Fruit fly (Drosophila melanogaster): ENCODE measurements around the gene Or33c.

Or33c gene

DNA sequence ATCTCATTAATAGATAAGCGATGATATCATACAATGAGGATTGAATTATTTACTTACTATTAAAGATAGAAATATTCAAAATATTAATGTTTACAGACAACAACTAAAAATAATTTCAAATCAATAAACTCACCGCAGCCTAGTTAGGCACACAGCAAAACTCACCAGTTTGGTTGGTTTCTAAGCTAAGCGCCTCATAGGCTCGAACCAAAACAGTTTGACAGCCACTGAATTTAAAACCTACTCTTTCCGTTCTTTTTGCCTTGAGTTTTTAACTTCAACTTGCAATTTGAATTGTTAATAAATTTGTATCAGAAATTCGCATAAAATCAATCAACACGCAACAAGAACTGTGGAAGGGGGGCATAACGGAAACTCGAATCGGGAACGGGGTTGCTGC lies 10.7 kb downstream of the Or33c start (continued):
- TF ChIP-seq CG11504 (tag; optimal IDR thresholded peaks at IDR 0.05) (no peak), CTCF (GFP tag; optimal IDR thresholded peaks at IDR 0.05) (peak; percentile 50), Hsf (GFP tag; optimal IDR thresholded peaks at IDR 0.05) (no peak), Optix (GFP tag; IDR thresholded peaks at IDR 0.05) (no peak), CG13296 (GFP tag; optimal IDR thresholded peaks at IDR 0.05) (no peak), Nf-YA (GFP tag; IDR thresholded peaks at IDR 0.05) (no peak), gem (tag; optimal IDR thresholded peaks at IDR 0.05) (no peak), insv (GFP tag; optimal IDR thresholded peaks at IDR 0.05) (peak in 1 of 2 experiments; percentile 31), dysf (GFP tag; IDR thresholded peaks at IDR 0.05) (no peak), zen (tag; optimal IDR thresholded peaks at IDR 0.05) (peak; percentile 30), Opbp (GFP tag; IDR thresholded peaks at IDR 0.05; ENCODE audit: partially characterized antibody) (peak; percentile 21; the same call in 1 of the 3 replicates), Doc2 (GFP tag; IDR thresholded peaks at IDR 0.05) (no peak), Ets65A (GFP tag) (peak; percentile 19), dpn (GFP tag; optimal IDR thresholded peaks at IDR 0.05) (no peak), CG30431 (GFP tag; optimal IDR thresholded peaks at IDR 0.05) (no peak)

DNA sequence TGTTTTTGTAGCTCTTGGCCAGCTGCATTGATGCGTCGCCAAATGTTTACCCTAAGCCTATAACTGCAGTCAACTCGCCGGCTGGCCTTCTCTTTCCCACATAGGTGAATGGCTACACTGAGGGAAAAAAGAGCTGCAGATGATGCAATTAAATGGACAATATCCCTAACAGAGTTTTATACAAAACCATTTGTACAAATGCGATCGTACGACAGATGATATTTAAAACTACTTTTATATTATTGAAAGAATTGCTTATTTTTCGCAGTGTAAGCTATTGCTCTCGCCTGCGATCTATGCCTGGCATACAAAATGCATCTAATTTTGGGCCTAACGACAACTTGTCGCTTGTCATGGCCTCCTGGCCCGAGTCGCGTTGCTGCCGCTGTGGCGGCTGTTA lies 12.1 kb downstream of the Or33c start:
- TF ChIP-seq sim (GFP tag; IDR thresholded peaks at IDR 0.05) (no peak), zf30C (GFP tag; optimal IDR thresholded peaks at IDR 0.05) (no peak), tna (GFP tag; IDR thresholded peaks at IDR 0.05; ENCODE audit: partially characterized antibody) (no peak), CG6765 (GFP tag; optimal IDR thresholded peaks at IDR 0.05) (no peak), CG10321 (GFP tag; IDR thresholded peaks at IDR 0.05) (no peak), CG18764 (GFP tag; optimal IDR thresholded peaks at IDR 0.05) (no peak), ham (GFP tag; IDR thresholded peaks at IDR 0.05) (no peak), Dbx (GFP tag; IDR thresholded peaks at IDR 0.05) (0 out of 3 replicates have a peak, but pooled peaks have one; percentile 43), H15 (GFP tag; IDR thresholded peaks at IDR 0.05) (0 out of 3 replicates have a peak, but pooled peaks have one; percentile 14), Adf1 (GFP tag; IDR thresholded peaks at IDR 0.05) (no peak), CG3995 (GFP tag; optimal IDR thresholded peaks at IDR 0.05) (no peak), CG3407 (GFP tag; optimal IDR thresholded peaks at IDR 0.05) (no peak), CG13624 (GFP tag; optimal IDR thresholded peaks at IDR 0.05) (no peak), CG11723 (GFP tag; optimal IDR thresholded peaks at IDR 0.05) (peak; percentile 3), CG2202 (tag; optimal IDR thresholded peaks at IDR 0.05) (no peak), sc (optimal IDR thresholded peaks at IDR 0.05) (no peak), sc (GFP tag; optimal IDR thresholded peaks at IDR 0.05) (peak; percentile 6), CG17568 (GFP tag; optimal IDR thresholded peaks at IDR 0.05) (no peak), CG14014 (GFP tag; IDR thresholded peaks at IDR 0.05) (peak; percentile 50; the same call in 1 of the 2 replicates), wek (GFP tag; optimal IDR thresholded peaks at IDR 0.05) (no peak), CG32532 (GFP tag; IDR thresholded peaks at IDR 0.05) (0 out of 2 replicates have a peak, but pooled peaks have one; percentile 17), CG9876 (GFP tag; optimal IDR thresholded peaks at IDR 0.05) (no peak), dimm (GFP tag; IDR thresholded peaks at IDR 0.05) (no peak), CG8924 (tag; optimal IDR thresholded peaks at IDR 0.05) (peak; percentile 48), CG2129 (GFP tag; IDR thresholded peaks at IDR 0.05; ENCODE audit: partially characterized antibody) (no peak), CG8089 (GFP tag; optimal IDR thresholded peaks at IDR 0.05) (no peak), Meics (GFP tag; optimal IDR thresholded peaks at IDR 0.05) (no peak), Hr3 (GFP tag; optimal IDR thresholded peaks at IDR 0.05) (no peak), CG32772 (GFP tag; IDR thresholded peaks at IDR 0.05) (0 out of 2 replicates have a peak, but pooled peaks have one; percentile 27), Sox102F (GFP tag; optimal IDR thresholded peaks at IDR 0.05) (peak; percentile 67), CG2199 (GFP tag; IDR thresholded peaks at IDR 0.05) (no peak), Dfd (GFP tag; optimal IDR thresholded peaks at IDR 0.05) (no peak), CG10462 (GFP tag; optimal IDR thresholded peaks at IDR 0.05) (no peak), Fer2 (tag; optimal IDR thresholded peaks at IDR 0.05) (no peak), CG9797 (GFP tag; optimal IDR thresholded peaks at IDR 0.05) (no peak), CG15269 (tag; optimal IDR thresholded peaks at IDR 0.05) (peak; percentile 35), sr (GFP tag; IDR thresholded peaks at IDR 0.05) (no peak), CG17359 (tag; optimal IDR thresholded peaks at IDR 0.05) (peak; percentile 18)

All from whole organism, embryonic.